Worm (Caenorhabditis elegans): ENCODE results near the gene C32D5.7.

C32D5.7 gene

ce11 chrII:6328672-6329071 is 11.2 kb downstream of the C32D5.7 start:
- TF ChIP-seq mdl-1 (tag; optimal IDR thresholded peaks at IDR 0.05), result no peak
- TF ChIP-seq sea-2 (GFP tag; optimal IDR thresholded peaks at IDR 0.05), result no peak
- TF ChIP-seq elt-2 (tag; optimal IDR thresholded peaks at IDR 0.05), result peak; percentile 99
- peak; percentile 61 for TF ChIP-seq pha-4 (tag; optimal IDR thresholded peaks at IDR 0.05)
- TF ChIP-seq elt-3 (tag; optimal IDR thresholded peaks at IDR 0.05), result no peak
- peak; percentile 81 for TF ChIP-seq jun-1 (tag; optimal IDR thresholded peaks at IDR 0.05)
- peak; percentile 96 for TF ChIP-seq pqm-1 (tag; optimal IDR thresholded peaks at IDR 0.05)
- TF ChIP-seq ama-1 (optimal IDR thresholded peaks at IDR 0.05), result no peak
- peak; percentile 8 for TF ChIP-seq nfya-1 (tag; optimal IDR thresholded peaks at IDR 0.05; ENCODE audit: insufficient read depth)

DNA sequence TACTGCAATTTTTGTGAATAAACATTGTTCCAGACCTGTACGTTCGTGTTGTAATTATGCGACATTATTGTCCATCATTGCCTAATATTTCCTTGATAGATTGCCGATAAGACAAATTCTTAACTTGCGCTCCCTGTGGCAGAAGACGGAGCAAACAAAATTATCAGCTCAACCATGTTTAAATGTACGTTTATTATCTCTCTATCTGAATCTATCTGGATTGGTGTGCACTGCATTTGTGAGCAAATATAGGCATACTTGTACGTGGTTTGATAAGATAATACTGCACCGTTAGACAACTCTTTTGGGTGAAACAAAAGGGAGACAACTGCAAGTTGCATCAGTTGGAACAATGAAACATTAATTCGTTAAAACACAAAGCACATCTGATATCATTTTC is 12.5 kb downstream of the C32D5.7 start:
- TF ChIP-seq elt-2 (tag; optimal IDR thresholded peaks at IDR 0.05) (peak; percentile 99), nfya-1 (tag; optimal IDR thresholded peaks at IDR 0.05; ENCODE audit: insufficient read depth) (peak; percentile 4), jun-1 (tag; optimal IDR thresholded peaks at IDR 0.05) (peak; percentile 70), pqm-1 (tag; optimal IDR thresholded peaks at IDR 0.05) (peak; percentile 98), ceh-16 (tag; optimal IDR thresholded peaks at IDR 0.05) (no peak), pha-4 (tag; optimal IDR thresholded peaks at IDR 0.05) (peak; percentile 41), skn-1 (tag; optimal IDR thresholded peaks at IDR 0.05) (peak; percentile 39), nhr-28 (tag; optimal IDR thresholded peaks at IDR 0.05) (no peak)

- TF ChIP-seq elt-2 (tag; optimal IDR thresholded peaks at IDR 0.05) (peak; percentile 30), nhr-23 (tag; optimal IDR thresholded peaks at IDR 0.05) (peak; percentile 18), lin-39 (tag; optimal IDR thresholded peaks at IDR 0.05) (no peak)
Measured at ce11 chrII:6324086-6324485, 15.8 kb downstream of the C32D5.7 start, which contains the start of gene sma-6. TSS of gene sma-6 (plus strand) at chrII:6324484.

DNA sequence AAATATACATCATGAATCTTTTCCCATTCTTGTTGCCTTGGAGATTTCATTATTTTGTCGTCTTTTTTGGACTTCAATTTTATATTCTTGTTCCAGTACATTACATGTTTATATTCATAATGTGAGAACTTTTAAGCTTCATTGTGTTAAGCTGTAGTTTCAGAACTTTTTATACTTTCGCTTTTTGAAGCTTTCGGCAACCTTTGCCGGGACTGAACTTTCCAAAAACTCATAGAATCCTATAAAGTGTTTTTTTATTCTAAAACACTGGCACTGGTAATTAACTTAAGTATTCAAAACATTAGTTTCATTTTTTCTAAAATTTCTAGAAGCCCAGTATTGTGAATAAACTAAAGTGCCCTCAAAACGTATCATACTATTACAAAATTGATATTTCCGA is 16.9 kb downstream of the C32D5.7 start, which contains the start of gene C32D5.4:
Gene C32D5.4 (minus strand): TSS at position 101 of the 400 bp plus-strand sequence.
- TF ChIP-seq fos-1 (tag; optimal IDR thresholded peaks at IDR 0.05) (no peak), ceh-9 (tag; optimal IDR thresholded peaks at IDR 0.05) (no peak), daf-12 (tag; optimal IDR thresholded peaks at IDR 0.05) (no peak), nhr-25 (tag; optimal IDR thresholded peaks at IDR 0.05) (no peak), elt-1 (tag; optimal IDR thresholded peaks at IDR 0.05) (no peak), nhr-28 (tag; optimal IDR thresholded peaks at IDR 0.05) (no peak), nhr-77 (tag; optimal IDR thresholded peaks at IDR 0.05) (no peak), jun-1 (tag; optimal IDR thresholded peaks at IDR 0.05) (no peak), nhr-76 (tag; optimal IDR thresholded peaks at IDR 0.05) (no peak), nhr-11 (tag; optimal IDR thresholded peaks at IDR 0.05) (no peak), aly-2 (tag; optimal IDR thresholded peaks at IDR 0.05) (no peak), egl-27 (tag; optimal IDR thresholded peaks at IDR 0.05) (no peak), pha-4 (tag; optimal IDR thresholded peaks at IDR 0.05) (no peak), snpc-4 (tag; optimal IDR thresholded peaks at IDR 0.05) (no peak), lin-39 (tag; optimal IDR thresholded peaks at IDR 0.05) (no peak), ama-1 (optimal IDR thresholded peaks at IDR 0.05) (no peak)

DNA sequence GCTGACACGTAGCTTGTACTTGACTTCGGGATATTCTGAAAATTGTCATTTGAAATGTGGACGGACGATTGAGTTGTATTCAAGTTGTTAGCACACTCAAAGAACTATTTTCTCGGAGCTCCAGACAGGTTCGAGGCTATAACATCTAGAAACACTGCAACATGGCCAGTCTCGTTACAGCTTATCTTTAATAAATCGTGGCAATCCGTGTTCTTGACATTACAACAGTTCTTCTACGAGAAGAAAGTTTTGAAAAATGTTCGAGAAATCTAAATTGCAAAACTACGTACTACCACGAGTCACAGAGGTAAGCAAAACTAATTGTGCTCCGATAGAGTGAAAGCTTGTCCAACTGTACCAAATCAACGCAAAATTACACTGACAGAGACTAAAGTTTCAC is 17.8 kb downstream of the C32D5.7 start:
- TF ChIP-seq ceh-28 (tag; optimal IDR thresholded peaks at IDR 0.05) (no peak), nhr-23 (tag; optimal IDR thresholded peaks at IDR 0.05) (no peak), mml-1 (tag; optimal IDR thresholded peaks at IDR 0.05) (no peak), nhr-28 (tag; optimal IDR thresholded peaks at IDR 0.05) (no peak), fos-1 (tag; optimal IDR thresholded peaks at IDR 0.05) (no peak), nhr-25 (tag; optimal IDR thresholded peaks at IDR 0.05) (no peak), nhr-11 (tag; optimal IDR thresholded peaks at IDR 0.05) (no peak), aly-2 (tag; optimal IDR thresholded peaks at IDR 0.05) (no peak), mdl-1 (tag; optimal IDR thresholded peaks at IDR 0.05) (no peak), ceh-9 (tag; optimal IDR thresholded peaks at IDR 0.05) (no peak), tbx-2 (tag; optimal IDR thresholded peaks at IDR 0.05) (no peak), ama-1 (optimal IDR thresholded peaks at IDR 0.05) (no peak), egl-27 (tag; optimal IDR thresholded peaks at IDR 0.05) (no peak)

DNA sequence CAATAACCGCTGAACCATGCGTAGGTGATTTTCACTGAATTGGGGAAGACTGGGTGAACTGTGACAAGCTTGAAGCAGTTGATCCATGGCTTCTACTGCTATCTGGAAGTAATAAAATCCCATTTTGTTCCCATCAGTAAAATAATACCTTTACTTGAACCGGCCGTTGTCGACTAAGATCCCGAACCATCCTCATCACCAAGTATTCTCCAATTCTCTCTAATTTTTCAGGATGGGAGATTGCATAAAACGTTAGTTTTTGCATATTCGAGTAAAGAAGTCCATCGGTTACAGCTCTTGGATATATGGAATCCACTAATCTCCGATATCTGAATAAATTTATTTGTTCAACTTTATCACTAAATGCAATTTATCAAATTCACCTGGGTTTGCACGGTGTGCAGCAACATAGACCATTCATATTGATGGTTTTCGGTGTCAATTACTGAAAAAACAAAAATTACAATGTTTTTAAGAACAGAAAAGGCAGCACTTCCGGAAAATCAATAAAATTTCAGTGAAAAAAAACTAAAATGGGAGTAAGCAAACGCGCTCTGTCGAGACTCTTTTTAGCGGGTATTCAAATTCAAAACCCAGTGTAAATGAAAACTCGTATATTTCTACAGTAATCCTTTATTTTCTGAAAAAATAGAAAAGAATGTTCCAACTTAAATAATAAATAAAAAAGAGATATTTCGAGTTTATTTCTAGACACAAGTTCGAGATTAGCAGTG is 19.0 kb downstream of the C32D5.7 start, which contains the start of gene efr-3:
Gene efr-3 (minus strand): TSS at position 505 of the 734 bp plus-strand sequence.
- TF ChIP-seq nhr-28 (tag; optimal IDR thresholded peaks at IDR 0.05), result no peak
- TF ChIP-seq ceh-28 (tag; optimal IDR thresholded peaks at IDR 0.05), result peak; percentile 79
- no peak for TF ChIP-seq fkh-10 (GFP tag; optimal IDR thresholded peaks at IDR 0.05)
- no peak for TF ChIP-seq egl-5 (tag; optimal IDR thresholded peaks at IDR 0.05)
- TF ChIP-seq unc-39 (tag; optimal IDR thresholded peaks at IDR 0.05), result no peak
- TF ChIP-seq elt-2 (tag; optimal IDR thresholded peaks at IDR 0.05), result no peak
- no peak for TF ChIP-seq lsy-12 (tag; optimal IDR thresholded peaks at IDR 0.05)
- TF ChIP-seq pqm-1 (tag; optimal IDR thresholded peaks at IDR 0.05), result peak; percentile 44
- TF ChIP-seq ztf-11 (tag; optimal IDR thresholded peaks at IDR 0.05), result no peak
- TF ChIP-seq daf-12 (tag; optimal IDR thresholded peaks at IDR 0.05), result no peak
- peak; percentile 62 for TF ChIP-seq lin-15B (tag; optimal IDR thresholded peaks at IDR 0.05)
- no peak for TF ChIP-seq nhr-25 (tag; optimal IDR thresholded peaks at IDR 0.05)
- no peak for TF ChIP-seq unc-62 (GFP tag; optimal IDR thresholded peaks at IDR 0.05)
- peak; percentile 44 for TF ChIP-seq nhr-23 (tag; optimal IDR thresholded peaks at IDR 0.05)
- no peak for TF ChIP-seq nhr-43 (tag; optimal IDR thresholded peaks at IDR 0.05; ENCODE audit: poor library complexity, severe bottlenecking)
- TF ChIP-seq nhr-11 (tag; optimal IDR thresholded peaks at IDR 0.05), result no peak
- no peak for TF ChIP-seq nhr-76 (tag; optimal IDR thresholded peaks at IDR 0.05)
- no peak for TF ChIP-seq aly-2 (tag; optimal IDR thresholded peaks at IDR 0.05)
- TF ChIP-seq pha-4 (tag; optimal IDR thresholded peaks at IDR 0.05), result peak; percentile 71
- TF ChIP-seq ceh-82 (tag; optimal IDR thresholded peaks at IDR 0.05), result no peak
- TF ChIP-seq ceh-9 (tag; optimal IDR thresholded peaks at IDR 0.05), result no peak
- TF ChIP-seq nhr-77 (tag; optimal IDR thresholded peaks at IDR 0.05), result no peak
- no peak for TF ChIP-seq ZK546.5 (tag; optimal IDR thresholded peaks at IDR 0.05)

Data from whole organism, L3 larva.